Fruit fly (Drosophila melanogaster) whole organism, embryonic: Measurements from ENCODE around the gene CG17168.

Experiments
- Adf1 ChIP-seq: fragments of 200-800 bp; sonication (Bioruptor generic); IDR thresholded peaks from 2 replicates; pipeline ENCODE4 v1.3.6; 2022; ENCODE audit warnings: missing biosample characterization, missing genetic modification characterization
- CG10979 ChIP-seq: fragments of 200-800 bp; sonication (Bioruptor generic); optimal IDR thresholded peaks from 2 replicates; lab custom pipeline; 2018; ENCODE audit warnings: missing biosample characterization, mild to moderate bottlenecking, missing genetic modification characterization, moderate library complexity
- CG11085 ChIP-seq: fragments of 200-800 bp; sonication (Bioruptor generic); IDR thresholded peaks from 2 replicates; pipeline ENCODE4 v1.3.6; 2022; ENCODE audit warnings: missing biosample characterization, missing genetic modification characterization
- CG14441 ChIP-seq: fragments of 200-800 bp; sonication (Bioruptor generic); IDR thresholded peaks from 2 replicates; pipeline ENCODE4 v1.3.6; 2022; ENCODE audit warnings: missing biosample characterization, missing genetic modification characterization
- CG15514 ChIP-seq: fragments of 200-800 bp; sonication (Bioruptor generic); optimal IDR thresholded peaks from 3 replicates; lab custom pipeline; 2017; ENCODE audit warnings: missing biosample characterization, missing genetic modification characterization, mild to moderate bottlenecking, moderate library complexity, missing genetic modification reagents
- CG17829 ChIP-seq: fragments of 200-800 bp; optimal IDR thresholded peaks from 2 replicates; lab custom pipeline; 2019; ENCODE audit warnings: missing biosample characterization, mild to moderate bottlenecking, missing genetic modification characterization, moderate library complexity
- CG2199 ChIP-seq: fragments of 200-800 bp; sonication (Bioruptor generic); IDR thresholded peaks from 3 replicates; pipeline ENCODE4 v1.3.6; 2022; ENCODE audit warnings: missing biosample characterization, missing genetic modification characterization
- CG4707 ChIP-seq: fragments of 200-800 bp; sonication (Bioruptor generic); optimal IDR thresholded peaks from 2 replicates; lab custom pipeline; 2018; ENCODE audit warnings: missing biosample characterization, mild to moderate bottlenecking, missing genetic modification characterization, moderate library complexity
- CG4854 ChIP-seq: fragments of 200-800 bp; sonication (Bioruptor generic); optimal IDR thresholded peaks from 2 replicates; lab custom pipeline; 2016; ENCODE audit warnings: missing biosample characterization, missing genetic modification characterization, inconsistent platforms
- CG6765 ChIP-seq: fragments of 200-800 bp; sonication (Bioruptor generic); optimal IDR thresholded peaks from 3 replicates; lab custom pipeline; 2017; ENCODE audit warnings: missing biosample characterization, mild to moderate bottlenecking, missing genetic modification characterization
- CTCF ChIP-seq: fragments of 200-800 bp; sonication (Bioruptor generic); optimal IDR thresholded peaks from 2 replicates; lab custom pipeline; 2017; ENCODE audit warnings: missing biosample characterization, mild to moderate bottlenecking, missing genetic modification characterization, moderate library complexity
- CoRest ChIP-seq: fragments of 200-800 bp; sonication (Bioruptor generic); optimal IDR thresholded peaks from 3 replicates; lab custom pipeline; 2018; ENCODE audit warnings: missing biosample characterization, mild to moderate bottlenecking, missing genetic modification characterization, moderate library complexity
- GATAe ChIP-seq: fragments of 200-800 bp; sonication (Bioruptor generic); conservative IDR thresholded peaks from 2 replicates; pipeline ENCODE4 v1.3.6; 2022; ENCODE audit warnings: missing biosample characterization, missing genetic modification characterization
- H2.0 ChIP-seq: fragments of 200-800 bp; sonication (Bioruptor generic); IDR thresholded peaks from 2 replicates; pipeline ENCODE4 v1.3.6; 2022; ENCODE audit warnings: missing biosample characterization, missing genetic modification characterization
- HLH3B ChIP-seq: fragments of 200-800 bp; sonication (Bioruptor generic); IDR thresholded peaks from 2 replicates; pipeline ENCODE4 v1.3.6; 2022; ENCODE audit warnings: missing biosample characterization, missing genetic modification characterization
- Lhr ChIP-seq: fragments of 200-800 bp; sonication (Bioruptor generic); optimal IDR thresholded peaks from 3 replicates; lab custom pipeline; 2017; ENCODE audit warnings: mild to moderate bottlenecking, missing biosample characterization, missing genetic modification reagents, missing genetic modification characterization
- MESR4 ChIP-seq: fragments of 200-800 bp; sonication (Bioruptor generic); optimal IDR thresholded peaks from 2 replicates; lab custom pipeline; 2018; ENCODE audit warnings: missing biosample characterization, mild to moderate bottlenecking, missing genetic modification characterization, moderate library complexity
- Myb ChIP-seq: fragments of 200-800 bp; sonication (Bioruptor generic); optimal IDR thresholded peaks from 2 replicates; lab custom pipeline; 2016; ENCODE audit warnings: missing biosample characterization, missing genetic modification characterization
- NK7.1 ChIP-seq: fragments of 200-800 bp; sonication (Bioruptor generic); optimal IDR thresholded peaks from 3 replicates; lab custom pipeline; 2016; ENCODE audit warnings: missing biosample characterization, missing genetic modification characterization
- Sox102F ChIP-seq: fragments of 200-800 bp; sonication (Bioruptor generic); optimal IDR thresholded peaks from 2 replicates; lab custom pipeline; 2018; ENCODE audit warnings: missing biosample characterization, mild to moderate bottlenecking, missing genetic modification characterization, moderate library complexity
- Spps ChIP-seq: fragments of 200-800 bp; sonication (Bioruptor generic); optimal IDR thresholded peaks from 2 replicates; lab custom pipeline; 2018; ENCODE audit warnings: missing biosample characterization, mild to moderate bottlenecking, missing genetic modification characterization
- ara ChIP-seq: fragments of 200-800 bp; sonication (Bioruptor generic); IDR thresholded peaks from 2 replicates; pipeline ENCODE4 v1.3.6; 2022; ENCODE audit warnings: missing biosample characterization, missing genetic modification characterization
- cas ChIP-seq: fragments of 200-800 bp; sonication (Bioruptor generic); IDR thresholded peaks from 2 replicates; pipeline ENCODE4 v1.3.6; 2022; ENCODE audit warnings: missing biosample characterization, missing genetic modification characterization
- emc ChIP-seq: fragments of 200-800 bp; sonication (Bioruptor generic); optimal IDR thresholded peaks from 2 replicates; lab custom pipeline; 2016; ENCODE audit warnings: missing biosample characterization, missing genetic modification characterization
- exex ChIP-seq: fragments of 200-800 bp; sonication (Bioruptor generic); optimal IDR thresholded peaks from 4 replicates; lab custom pipeline; 2018; ENCODE audit warnings: missing biosample characterization, mild to moderate bottlenecking, missing genetic modification characterization, moderate library complexity
- kni ChIP-seq: fragments of 200-800 bp; sonication (Bioruptor generic); optimal IDR thresholded peaks from 3 replicates; lab custom pipeline; 2017; ENCODE audit warnings: mild to moderate bottlenecking, missing biosample characterization, missing genetic modification reagents, missing genetic modification characterization
- maf-S ChIP-seq: fragments of 200-800 bp; sonication (Bioruptor generic); optimal IDR thresholded peaks from 2 replicates; lab custom pipeline; 2016; ENCODE audit warnings: missing biosample characterization, missing genetic modification characterization
- mirr ChIP-seq: fragments of 200-800 bp; sonication (Bioruptor generic); optimal IDR thresholded peaks from 3 replicates; lab custom pipeline; 2018; ENCODE audit warnings: missing biosample characterization, mild to moderate bottlenecking, missing genetic modification characterization
- peb ChIP-seq: fragments of 200-800 bp; sonication (Bioruptor generic); IDR thresholded peaks from 2 replicates; pipeline ENCODE4 v1.3.6; 2022; ENCODE audit warnings: missing biosample characterization, missing genetic modification characterization
- pnt ChIP-seq: fragments of 200-800 bp; sonication (Bioruptor generic); optimal IDR thresholded peaks from 3 replicates; lab custom pipeline; 2016; ENCODE audit warnings: missing biosample characterization, missing genetic modification characterization
- run ChIP-seq: fragments of 200-800 bp; sonication (Bioruptor generic); optimal IDR thresholded peaks from 3 replicates; lab custom pipeline; 2018; ENCODE audit warnings: missing biosample characterization, mild to moderate bottlenecking, missing genetic modification characterization
- slou ChIP-seq: fragments of 200-800 bp; sonication (Bioruptor generic); optimal IDR thresholded peaks from 3 replicates; lab custom pipeline; 2016; ENCODE audit warnings: missing biosample characterization, missing genetic modification characterization
- tll ChIP-seq, 2 experiments: fragments of 200-800 bp in 1 of 2; fragments of >200 bp in 1 of 2; sonication (Bioruptor generic) in 1 of 2; optimal IDR thresholded peaks; 2 replicates each; lab custom pipeline; 2017 to 2019; ENCODE audit warnings: missing biosample characterization in 2 of 2, missing genetic modification characterization in 2 of 2, mild to moderate bottlenecking in 1 of 2, moderate library complexity in 1 of 2
- tup ChIP-seq: fragments of 200-800 bp; sonication (Bioruptor generic); optimal IDR thresholded peaks from 2 replicates; lab custom pipeline; 2016; ENCODE audit warnings: missing biosample characterization, mild to moderate bottlenecking, missing genetic modification characterization, moderate library complexity
- zen ChIP-seq: fragments of 200-800 bp; sonication (Bioruptor generic); optimal IDR thresholded peaks from 3 replicates; lab custom pipeline; 2018; ENCODE audit warnings: missing biosample characterization, mild to moderate bottlenecking, missing genetic modification characterization, moderate library complexity
- zfh1 ChIP-seq: fragments of 200-800 bp; sonication (Bioruptor generic); IDR thresholded peaks from 3 replicates; pipeline ENCODE4 v1.3.6; 2022; ENCODE audit warnings: missing biosample characterization, missing genetic modification characterization

CG17168 gene

DNA sequence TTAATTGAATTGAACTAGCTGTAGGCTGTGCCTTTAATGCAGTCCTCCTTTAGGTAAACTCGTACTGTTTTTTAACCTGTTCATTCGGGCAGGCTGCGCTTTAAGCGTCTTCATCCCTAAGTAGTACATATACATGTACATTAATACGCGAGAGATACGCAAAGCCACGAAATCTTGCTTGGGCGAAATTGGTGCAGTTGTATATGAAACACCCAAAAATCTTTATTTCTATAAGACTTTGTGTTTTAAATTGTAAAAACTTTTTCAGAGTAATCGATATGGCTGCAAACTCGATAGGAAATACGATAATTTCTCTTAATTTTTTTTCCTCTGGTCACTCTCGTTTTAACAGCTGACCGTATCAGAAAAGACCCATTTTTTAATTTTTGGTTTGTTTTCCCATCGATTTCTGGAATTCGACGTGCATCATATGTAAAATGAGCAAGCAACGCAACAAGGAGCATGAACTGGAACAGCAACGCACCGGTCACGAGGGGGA lies at the start of gene CG17168, which contains the start of gene CG17163 (continued):
- TF ChIP-seq CG6765 (GFP tag; lab: Kevin White, UChicago) (no peak), CoRest (tag; lab: Kevin White, UChicago) (no peak), run (no peak), HLH3B (no peak), peb (no peak), CG17829 (tag; lab: Kevin White, UChicago) (no peak), Lhr (GFP tag; lab: Kevin White, UChicago) (no peak), CG11085 (GFP tag; lab: Robert Waterston, UW) (no peak), NK7.1 (GFP tag; lab: Kevin White, UChicago) (no peak), maf-S (GFP tag; lab: Kevin White, UChicago) (no peak), Spps (tag; lab: Kevin White, UChicago) (no peak), MESR4 (GFP tag; lab: Kevin White, UChicago) (peak; percentile 6), tll (GFP tag; optimal IDR thresholded peaks at IDR 0.05; lab: Kevin White, UChicago) (no peak), tup (no peak), mirr (no peak), CG15514 (GFP tag; lab: Kevin White, UChicago) (peak; percentile 14), CG4854 (GFP tag; lab: Kevin White, UChicago) (no peak), CG14441 (no peak), GATAe (GFP tag; lab: Robert Waterston, UW) (no peak), CG4707 (GFP tag; lab: Kevin White, UChicago) (no peak), slou (GFP tag; lab: Kevin White, UChicago) (no peak), H2.0 (no peak), Sox102F (GFP tag; lab: Kevin White, UChicago) (no peak), pnt (GFP tag; lab: Kevin White, UChicago) (no peak), ara (GFP tag; lab: Robert Waterston, UW) (no peak)

DNA sequence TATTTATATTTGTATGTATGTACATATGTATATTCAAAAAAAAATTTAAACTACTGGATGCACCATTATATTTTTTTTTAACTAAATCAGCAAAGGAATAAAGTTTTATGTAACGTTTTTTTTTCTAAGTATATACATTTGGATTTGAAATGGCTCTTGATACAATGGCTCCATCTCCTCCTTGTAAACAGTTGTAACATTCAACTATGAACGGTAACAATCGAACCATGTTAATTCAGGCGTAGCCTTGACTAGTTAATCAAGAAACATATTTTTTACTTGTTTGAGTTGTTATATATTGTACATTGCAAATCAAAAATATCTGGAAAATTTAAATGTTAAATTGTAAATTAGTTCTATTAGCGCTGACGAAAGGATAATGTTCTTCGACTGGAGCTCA lies 46.8 kb upstream of the CG17168 start, which contains the start of gene CG12061:
Gene CG12061, plus strand, starts transcription at position 301 of the 400 bp plus-strand sequence.
- TF ChIP-seq zen (tag; lab: Kevin White, UChicago) (no peak), emc (GFP tag; lab: Kevin White, UChicago) (no peak), zfh1 (no peak), cas (GFP tag; lab: Robert Waterston, UW) (no peak), CG4707 (GFP tag; lab: Kevin White, UChicago) (no peak), Myb (GFP tag; lab: Kevin White, UChicago) (no peak), kni (no peak)
- TF ChIP-seq, all 482 proteins: peak for 0

DNA sequence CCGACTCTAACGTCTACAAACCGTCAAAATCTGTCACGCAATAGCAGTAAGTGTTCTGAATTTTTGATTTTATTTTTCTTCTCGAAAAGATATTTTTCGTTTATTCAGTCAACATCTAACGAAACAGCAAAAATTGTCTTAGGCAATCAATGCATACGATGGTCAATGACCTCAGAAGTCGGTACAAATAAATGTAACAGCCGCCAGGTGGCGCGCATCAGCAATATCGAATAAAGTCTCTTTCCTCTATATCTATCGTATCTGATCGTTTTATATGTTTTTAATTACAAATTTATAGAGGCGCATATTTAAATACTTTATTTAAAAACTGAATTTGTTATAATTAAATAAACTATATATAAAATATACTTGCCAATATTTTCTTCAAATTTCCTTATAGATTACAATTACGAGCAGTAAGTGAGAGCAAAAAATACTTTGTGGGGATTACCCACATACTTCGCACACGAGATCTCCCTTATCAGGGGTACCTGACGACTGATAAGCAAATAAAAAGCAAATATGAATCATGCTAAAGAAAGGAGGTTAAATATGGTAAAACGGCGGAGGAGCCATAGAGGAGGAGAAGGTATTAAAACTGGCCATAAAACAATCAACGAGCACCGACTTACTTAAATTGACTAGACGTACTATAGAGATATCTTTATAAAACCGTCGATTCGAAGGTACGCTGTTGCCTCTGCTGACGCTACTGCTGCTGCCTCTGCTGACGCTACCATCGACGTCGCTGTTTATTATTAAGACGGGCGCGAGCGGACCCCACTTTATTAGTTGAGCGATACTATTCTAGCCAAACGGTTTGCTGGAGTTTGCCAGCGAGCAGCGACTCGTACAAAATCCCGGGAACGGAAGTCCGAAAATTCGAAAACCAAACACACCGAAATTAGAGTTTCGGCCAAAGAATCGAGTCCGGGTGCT lies 14.7 kb upstream of the CG17168 start, which contains the start of gene CG17167:
Gene CG17167, plus strand, starts transcription at position 781 of the 939 bp plus-strand sequence.
- TF ChIP-seq CTCF (GFP tag; lab: Kevin White, UChicago) (peak; percentile 82), CG4854 (GFP tag; lab: Kevin White, UChicago) (no peak), Adf1 (peak; percentile 69), CG2199 (GFP tag; lab: Robert Waterston, UW) (peak; percentile 69; the same call in 1 of the 3 replicates), CG10979 (tag; lab: Kevin White, UChicago) (peak; percentile 68), exex (tag; lab: Kevin White, UChicago) (peak; percentile 1)
- TF ChIP-seq, all 482 proteins: peak for 5
